Worm (Caenorhabditis elegans) whole organism, L4/young adult: ENCODE results near the gene nhr-25.

ENCODE experiments used
- W03F9.2 ChIP-seq: fragments of 150-350 bp; optimal IDR thresholded peaks from 2 replicates; lab custom pipeline; 2014; ENCODE audit warnings: missing biosample characterization, missing genetic modification characterization
- dao-5 ChIP-seq: sonication (generic microtip); optimal IDR thresholded peaks from 2 replicates; lab custom pipeline; 2016; ENCODE audit warnings: missing genotype, missing genetic modification characterization, moderate library complexity, missing compliant biosample characterization
- him-1 ChIP-seq: sonication (generic microtip); optimal IDR thresholded peaks from 2 replicates; lab custom pipeline; 2016; ENCODE audit warnings: missing genotype, missing genetic modification reagents, missing genetic modification characterization, missing compliant biosample characterization

- TF ChIP-seq dao-5, result no peak
- TF ChIP-seq him-1, result no peak
- TF ChIP-seq W03F9.2, result no peak
Observed at ce11 chrX:13041830-13042229, 33.5 kb downstream of the nhr-25 start.
